Fruit fly (Drosophila melanogaster) whole organism, embryonic: ENCODE results near the gene EloB.
A peak's percentile ranks its signal among the peaks of the same experiment; 100 is the strongest.

ENCODE experiments used
- Atf-2 ChIP-seq: fragments of 200-800 bp; sonication (Bioruptor generic); optimal IDR thresholded peaks from 2 replicates; lab custom pipeline; 2016; ENCODE audit warnings: missing biosample characterization, missing genetic modification characterization
- Blimp-1 ChIP-seq: fragments of 200-800 bp; sonication (Bioruptor generic); optimal IDR thresholded peaks from 3 replicates; lab custom pipeline; 2018; ENCODE audit warnings: missing biosample characterization, missing genetic modification characterization, mild to moderate bottlenecking, moderate library complexity, missing genetic modification reagents
- CG11085 ChIP-seq: fragments of 200-800 bp; sonication (Bioruptor generic); IDR thresholded peaks from 2 replicates; pipeline ENCODE4 v1.3.6; 2022; ENCODE audit warnings: missing biosample characterization, missing genetic modification characterization
- CG11560 ChIP-seq: fragments of 200-800 bp; sonication (Bioruptor generic); IDR thresholded peaks from 3 replicates; pipeline ENCODE4 v1.3.6; 2022; ENCODE audit warnings: missing biosample characterization, missing genetic modification characterization
- CG11723 ChIP-seq: fragments of 200-800 bp; sonication (Bioruptor generic); optimal IDR thresholded peaks from 2 replicates; lab custom pipeline; 2017; ENCODE audit warnings: missing biosample characterization, mild to moderate bottlenecking, missing genetic modification characterization
- CG12071 ChIP-seq: fragments of 200-800 bp; sonication (Bioruptor generic); optimal IDR thresholded peaks from 3 replicates; lab custom pipeline; 2018; ENCODE audit warnings: missing biosample characterization, mild to moderate bottlenecking, missing genetic modification characterization
- CG13624 ChIP-seq: fragments of 200-800 bp; sonication (Bioruptor generic); optimal IDR thresholded peaks from 2 replicates; lab custom pipeline; 2016; ENCODE audit warnings: missing biosample characterization, missing genetic modification characterization
- CG15479 ChIP-seq: fragments of 200-800 bp; sonication (Bioruptor generic); optimal IDR thresholded peaks from 3 replicates; lab custom pipeline; 2019; ENCODE audit warnings: missing biosample characterization, mild to moderate bottlenecking, missing genetic modification characterization, moderate library complexity
- CG15696 ChIP-seq: fragments of 200-800 bp; sonication (Bioruptor generic); optimal IDR thresholded peaks from 2 replicates; lab custom pipeline; 2019; ENCODE audit warnings: missing biosample characterization, mild to moderate bottlenecking, missing genetic modification characterization, moderate library complexity
- CG17361 ChIP-seq: fragments of 200-800 bp; sonication (Bioruptor generic); IDR thresholded peaks from 3 replicates; pipeline ENCODE4 v1.3.6; 2022; ENCODE audit warnings: missing biosample characterization, missing genetic modification characterization
- CG17912 ChIP-seq: fragments of 200-800 bp; sonication (Bioruptor generic); optimal IDR thresholded peaks from 2 replicates; lab custom pipeline; 2018; ENCODE audit warnings: missing biosample characterization, mild to moderate bottlenecking, missing genetic modification characterization
- CG2202 ChIP-seq: fragments of 200-800 bp; sonication (Bioruptor generic); optimal IDR thresholded peaks from 2 replicates; lab custom pipeline; 2018; ENCODE audit warnings: missing biosample characterization, mild to moderate bottlenecking, missing genetic modification characterization
- CG3726 ChIP-seq: fragments of 200-800 bp; sonication (Bioruptor generic); IDR thresholded peaks from 3 replicates; pipeline ENCODE4, ENCODE4 v1.3.6; 2022; ENCODE audit warnings: missing biosample characterization, missing genetic modification characterization
- CG3995 ChIP-seq: fragments of 200-800 bp; sonication (Bioruptor generic); optimal IDR thresholded peaks from 3 replicates; lab custom pipeline; 2016; ENCODE audit warnings: missing biosample characterization, missing genetic modification characterization
- CG4282 ChIP-seq: fragments of 200-800 bp; sonication (Bioruptor generic); optimal IDR thresholded peaks from 2 replicates; lab custom pipeline; 2016; ENCODE audit warnings: missing biosample characterization, missing genetic modification characterization
- CG4360 ChIP-seq: fragments of 200-800 bp; sonication (Bioruptor generic); IDR thresholded peaks from 2 replicates; pipeline ENCODE4 v1.3.6; 2022; ENCODE audit warnings: missing biosample characterization, missing genetic modification characterization
- CG4820 ChIP-seq: fragments of 200-800 bp; sonication (Bioruptor generic); optimal IDR thresholded peaks from 3 replicates; lab custom pipeline; 2016; ENCODE audit warnings: missing biosample characterization, missing genetic modification characterization
- CG5180 ChIP-seq: fragments of 200-800 bp; sonication (Bioruptor generic); optimal IDR thresholded peaks from 3 replicates; lab custom pipeline; 2017; ENCODE audit warnings: missing biosample characterization, missing genetic modification characterization, mild to moderate bottlenecking, moderate library complexity, missing genetic modification reagents
- CG7357 ChIP-seq: fragments of 200-800 bp; sonication (Bioruptor generic); IDR thresholded peaks from 3 replicates; pipeline ENCODE4 v1.3.6; 2022; ENCODE audit warnings: missing biosample characterization, missing genetic modification characterization
- CG7556 ChIP-seq: fragments of 200-800 bp; sonication (Bioruptor generic); optimal IDR thresholded peaks from 2 replicates; lab custom pipeline; 2017; ENCODE audit warnings: missing biosample characterization, mild to moderate bottlenecking, missing genetic modification characterization
- CG7839 ChIP-seq: fragments of 200-800 bp; sonication (Bioruptor generic); optimal IDR thresholded peaks from 3 replicates; lab custom pipeline; 2018; ENCODE audit warnings: missing biosample characterization, mild to moderate bottlenecking, missing genetic modification characterization, moderate library complexity
- CG8765 ChIP-seq: fragments of 200-800 bp; sonication (Bioruptor generic); IDR thresholded peaks from 2 replicates; pipeline ENCODE4 v1.3.6; 2022; ENCODE audit warnings: missing biosample characterization, missing genetic modification characterization
- Dll ChIP-seq: fragments of 200-800 bp; sonication (Bioruptor generic); IDR thresholded peaks from 4 replicates; pipeline ENCODE4 v1.3.6; 2022; ENCODE audit warnings: missing biosample characterization, missing genetic modification characterization; ENCODE audit not compliant: partially characterized antibody
- Doc3 ChIP-seq: fragments of 200-800 bp; sonication (Bioruptor generic); IDR thresholded peaks from 3 replicates; pipeline ENCODE4 v1.3.6; 2022; ENCODE audit warnings: missing biosample characterization, missing genetic modification characterization; ENCODE audit not compliant: partially characterized antibody
- ERR ChIP-seq: fragments of 200-800 bp; sonication (Bioruptor generic); optimal IDR thresholded peaks from 2 replicates; lab custom pipeline; 2016; ENCODE audit warnings: missing biosample characterization, missing genetic modification characterization
- GATAe ChIP-seq: fragments of 200-800 bp; sonication (Bioruptor generic); conservative IDR thresholded peaks from 2 replicates; pipeline ENCODE4 v1.3.6; 2022; ENCODE audit warnings: missing biosample characterization, missing genetic modification characterization
- HLH54F ChIP-seq: fragments of 200-800 bp; sonication (Bioruptor generic); optimal IDR thresholded peaks from 3 replicates; lab custom pipeline; 2016; ENCODE audit warnings: missing biosample characterization, missing genetic modification characterization
- Hr51 ChIP-seq, 2 experiments: fragments of 200-800 bp; sonication (Bioruptor generic); optimal IDR thresholded peaks; 2 replicates in 1 of 2; 3 replicates in 1 of 2; lab custom pipeline; 2016 to 2018; ENCODE audit warnings: missing biosample characterization in 2 of 2, missing genetic modification characterization in 2 of 2, mild to moderate bottlenecking in 1 of 2, moderate library complexity in 1 of 2
- Nf-YB ChIP-seq: fragments of 200-800 bp; sonication (Bioruptor generic); optimal IDR thresholded peaks from 3 replicates; lab custom pipeline; 2019; ENCODE audit warnings: missing biosample characterization, mild to moderate bottlenecking, missing genetic modification characterization, moderate library complexity
- ac ChIP-seq: fragments of 200-800 bp; sonication (Bioruptor generic); optimal IDR thresholded peaks from 3 replicates; lab custom pipeline; 2017; ENCODE audit warnings: missing biosample characterization, mild to moderate bottlenecking, missing genetic modification characterization
- ash1 ChIP-seq: fragments of 200-800 bp; sonication (Bioruptor generic); optimal IDR thresholded peaks from 2 replicates; lab custom pipeline; 2018; ENCODE audit warnings: missing biosample characterization, mild to moderate bottlenecking, missing genetic modification characterization
- bowl ChIP-seq: fragments of 200-800 bp; sonication (Bioruptor generic); IDR thresholded peaks from 2 replicates; pipeline ENCODE4 v1.3.6; 2022; ENCODE audit warnings: missing biosample characterization, missing genetic modification characterization
- ci ChIP-seq: fragments of 200-800 bp; sonication (Bioruptor generic); IDR thresholded peaks from 3 replicates; pipeline ENCODE4 v1.3.6; 2022; ENCODE audit warnings: missing biosample characterization, missing genetic modification characterization
- fd64A ChIP-seq: fragments of 200-800 bp; sonication (Bioruptor generic); optimal IDR thresholded peaks from 3 replicates; lab custom pipeline; 2018; ENCODE audit warnings: missing biosample characterization, mild to moderate bottlenecking, missing genetic modification characterization
- fu2 ChIP-seq: fragments of 200-800 bp; sonication (Bioruptor generic); optimal IDR thresholded peaks from 2 replicates; lab custom pipeline; 2016; ENCODE audit warnings: missing biosample characterization, missing genetic modification characterization
- gce ChIP-seq: fragments of 200-800 bp; sonication (Bioruptor generic); IDR thresholded peaks from 3 replicates; pipeline ENCODE4 v1.3.6; 2022; ENCODE audit warnings: missing biosample characterization, missing genetic modification characterization
- hbn ChIP-seq: fragments of 200-800 bp; sonication (Bioruptor generic); IDR thresholded peaks from 2 replicates; pipeline ENCODE4 v1.3.6; 2022; ENCODE audit warnings: missing biosample characterization, missing genetic modification characterization; ENCODE audit not compliant: partially characterized antibody
- inv ChIP-seq: fragments of 200-800 bp; sonication (Bioruptor generic); IDR thresholded peaks from 2 replicates; pipeline ENCODE4 v1.3.6; 2022; ENCODE audit warnings: missing biosample characterization, missing genetic modification characterization; ENCODE audit not compliant: partially characterized antibody
- lab ChIP-seq: fragments of 200-800 bp; sonication (Bioruptor generic); optimal IDR thresholded peaks from 3 replicates; lab custom pipeline; 2017; ENCODE audit warnings: missing biosample characterization, missing genetic modification characterization, mild to moderate bottlenecking, moderate library complexity, missing genetic modification reagents
- nmo ChIP-seq: fragments of 200-800 bp; sonication (Bioruptor generic); optimal IDR thresholded peaks from 2 replicates; lab custom pipeline; 2018; ENCODE audit warnings: missing biosample characterization, mild to moderate bottlenecking, missing genetic modification characterization, moderate library complexity
- onecut ChIP-seq: fragments of 200-800 bp; sonication (Bioruptor generic); IDR thresholded peaks from 2 replicates; pipeline ENCODE4 v1.3.6; 2022; ENCODE audit warnings: missing biosample characterization, missing genetic modification characterization
- pb ChIP-seq: fragments of 200-800 bp; sonication (Bioruptor generic); optimal IDR thresholded peaks from 3 replicates; lab custom pipeline; 2016; ENCODE audit warnings: missing biosample characterization, missing genetic modification characterization
- run ChIP-seq: fragments of 200-800 bp; sonication (Bioruptor generic); optimal IDR thresholded peaks from 3 replicates; lab custom pipeline; 2018; ENCODE audit warnings: missing biosample characterization, mild to moderate bottlenecking, missing genetic modification characterization
- sens-2 ChIP-seq: fragments of 200-800 bp; sonication (Bioruptor generic); IDR thresholded peaks from 2 replicates; pipeline ENCODE4 v1.3.6; 2022; ENCODE audit warnings: missing biosample characterization, missing genetic modification characterization
- slp2 ChIP-seq: fragments of 200-800 bp; sonication (Bioruptor generic); optimal IDR thresholded peaks from 2 replicates; lab custom pipeline; 2016; ENCODE audit warnings: missing biosample characterization, missing genetic modification characterization
- stc ChIP-seq: fragments of 200-800 bp; sonication (Bioruptor generic); IDR thresholded peaks from 2 replicates; pipeline ENCODE4 v1.3.6; 2022; ENCODE audit warnings: missing biosample characterization, missing genetic modification characterization
- zen2 ChIP-seq: fragments of 200-800 bp; sonication (Bioruptor generic); IDR thresholded peaks from 3 replicates; pipeline ENCODE4 v1.3.6; 2022; ENCODE audit warnings: missing biosample characterization, missing genetic modification characterization; ENCODE audit not compliant: partially characterized antibody
- zf30C ChIP-seq: fragments of 200-800 bp; sonication (Bioruptor generic); optimal IDR thresholded peaks from 3 replicates; lab custom pipeline; 2018; ENCODE audit warnings: missing biosample characterization, mild to moderate bottlenecking, missing genetic modification characterization

EloB gene

dm6 chr3R:20557415-20558105 is 22.1 kb downstream of the EloB start, which contains the start of the genes DPCoAC and CG5180 (continued):
- no peak for TF ChIP-seq Dll (GFP tag; lab: Robert Waterston, UW)
- no peak for TF ChIP-seq sens-2 (GFP tag; lab: Robert Waterston, UW)
- 0 out of 3 replicates have a peak, but pooled peaks have one; percentile 5 for TF ChIP-seq zen2 (GFP tag; lab: Robert Waterston, UW)
- peak; percentile 49 for TF ChIP-seq hbn
- peak; percentile 62 for TF ChIP-seq CG17912 (GFP tag; lab: Kevin White, UChicago)
- TF ChIP-seq inv (GFP tag; lab: Robert Waterston, UW) = peak; percentile 60; the same call in 1 of the 2 replicates
- TF ChIP-seq CG5180 (GFP tag; lab: Kevin White, UChicago) = peak; percentile 51
- TF ChIP-seq CG12071 (GFP tag; lab: Kevin White, UChicago) = no peak
- TF ChIP-seq CG7839 (tag; lab: Kevin White, UChicago) = peak; percentile 62
- peak; percentile 38; the same call in 1 of the 2 replicates for TF ChIP-seq stc (GFP tag; lab: Robert Waterston, UW)
- TF ChIP-seq Doc3 (GFP tag; lab: Robert Waterston, UW) = no peak
- peak; percentile 42 for TF ChIP-seq CG15696 (tag; lab: Kevin White, UChicago)
- peak; percentile 62 for TF ChIP-seq fu2
- TF ChIP-seq CG13624 = peak; percentile 41
- peak; percentile 30 for TF ChIP-seq onecut
- TF ChIP-seq Hr51 (GFP tag; optimal IDR thresholded peaks at IDR 0.05; lab: Kevin White, UChicago) = peak; percentile 66 to 70
- TF ChIP-seq CG2202 (tag; lab: Kevin White, UChicago) = no peak
- 0 out of 2 replicates have a peak, but pooled peaks have one; percentile 13 for TF ChIP-seq GATAe (GFP tag; lab: Robert Waterston, UW)
- TF ChIP-seq CG4282 = peak; percentile 99
- TF ChIP-seq slp2 (GFP tag; lab: Kevin White, UChicago) = peak; percentile 56
- peak; percentile 7 for TF ChIP-seq zf30C (GFP tag; lab: Kevin White, UChicago)
- no peak for TF ChIP-seq bowl (GFP tag; lab: Robert Waterston, UW)
- peak; percentile 51 for TF ChIP-seq nmo
- no peak for TF ChIP-seq CG3726 (GFP tag; lab: Robert Waterston, UW)
- TF ChIP-seq CG3995 (GFP tag; lab: Kevin White, UChicago) = peak; percentile 0
- peak; percentile 7 for TF ChIP-seq Blimp-1 (GFP tag; lab: Kevin White, UChicago)
- peak; percentile 36 for TF ChIP-seq CG7556 (GFP tag; lab: Kevin White, UChicago)
- TF ChIP-seq CG11560 (tag; lab: Robert Waterston, UW) = peak; percentile 68
- no peak; the same call in 1 of the 2 replicates for TF ChIP-seq CG8765 (GFP tag; lab: Robert Waterston, UW)
- peak; percentile 53 for TF ChIP-seq CG11723 (GFP tag; lab: Kevin White, UChicago)
- TF ChIP-seq ac (GFP tag; lab: Kevin White, UChicago) = no peak
- peak; percentile 64 for TF ChIP-seq HLH54F (GFP tag; lab: Kevin White, UChicago)
- peak; percentile 52 for TF ChIP-seq ERR (GFP tag; lab: Kevin White, UChicago)
- peak; percentile 39 for TF ChIP-seq Atf-2 (GFP tag; lab: Kevin White, UChicago)
- peak; percentile 49 for TF ChIP-seq pb
- peak; percentile 78 for TF ChIP-seq CG17361
- peak; percentile 11 for TF ChIP-seq Nf-YB (GFP tag; lab: Kevin White, UChicago)
- peak; percentile 76 for TF ChIP-seq ci (GFP tag; lab: Robert Waterston, UW)
- peak; percentile 64 for TF ChIP-seq CG4360
- TF ChIP-seq CG7357 = peak; percentile 50; the same call in 1 of the 3 replicates
- peak; percentile 8 for TF ChIP-seq CG4820 (GFP tag; lab: Kevin White, UChicago)
- no peak for TF ChIP-seq CG15479
- TF ChIP-seq CG11085 (GFP tag; lab: Robert Waterston, UW) = peak; percentile 72
- no peak for TF ChIP-seq run
- peak; percentile 68 for TF ChIP-seq lab (GFP tag; lab: Kevin White, UChicago)
- peak; percentile 71 for TF ChIP-seq ash1
- no peak for TF ChIP-seq fd64A (GFP tag; lab: Kevin White, UChicago)
- 0 out of 3 replicates have a peak, but pooled peaks have one; percentile 47 for TF ChIP-seq gce (GFP tag; lab: Robert Waterston, UW)
